Fruit fly (Drosophila melanogaster): ENCODE data around the gene Hpf1.

The Hpf1 gene

DNA sequence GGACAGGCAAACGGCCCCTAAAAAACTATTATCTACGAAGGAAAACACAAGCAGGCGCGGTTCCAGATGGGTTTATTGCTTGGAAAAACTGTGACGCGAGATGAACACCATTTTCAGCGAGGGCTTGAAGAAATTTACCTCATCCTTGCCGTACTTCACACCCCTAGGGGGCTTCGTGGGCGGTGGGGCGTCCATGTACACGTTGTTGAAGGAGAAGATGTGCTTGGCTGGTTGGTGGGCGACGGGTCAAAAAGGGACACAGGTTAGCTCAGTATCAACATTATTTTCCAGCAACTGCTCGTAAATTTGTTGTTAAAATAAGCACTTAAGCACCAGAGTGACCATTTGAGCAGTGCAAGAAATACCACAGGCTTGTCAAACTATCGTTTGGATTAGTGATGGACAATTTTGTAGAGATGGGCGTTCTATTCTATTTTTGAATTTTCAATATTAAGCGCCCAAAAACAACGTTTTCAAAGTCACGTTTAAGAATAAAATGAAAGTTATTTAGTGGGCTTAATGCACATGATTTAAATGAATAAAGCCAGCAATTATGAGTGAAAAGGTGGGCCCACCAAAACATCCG, 33.0 kb upstream of the Hpf1 start, which contains the start of gene Sec8 (continued):
- TF ChIP-seq ara (GFP tag; IDR thresholded peaks at IDR 0.05), result no peak
- TF ChIP-seq NfI (GFP tag; optimal IDR thresholded peaks at IDR 0.05), result peak; percentile 1
- TF ChIP-seq Bdp1 (GFP tag; optimal IDR thresholded peaks at IDR 0.05), result no peak
- peak in 1 of 2 experiments; percentile 43 for TF ChIP-seq chif (GFP tag; optimal IDR thresholded peaks at IDR 0.05)
- peak; percentile 50; the same call in 1 of the 2 replicates for TF ChIP-seq CG3847 (GFP tag; IDR thresholded peaks at IDR 0.05)
- TF ChIP-seq Doc3 (GFP tag; IDR thresholded peaks at IDR 0.05; ENCODE audit: partially characterized antibody), result peak; percentile 70
- peak; percentile 1 for TF ChIP-seq CG4424 (GFP tag; optimal IDR thresholded peaks at IDR 0.05)
- no peak for TF ChIP-seq cwo (GFP tag; optimal IDR thresholded peaks at IDR 0.05)
- peak; percentile 22 for TF ChIP-seq Fer3 (tag; optimal IDR thresholded peaks at IDR 0.05)
- no peak for TF ChIP-seq Nf-YB (GFP tag; optimal IDR thresholded peaks at IDR 0.05)
- TF ChIP-seq CG31388 (GFP tag; optimal IDR thresholded peaks at IDR 0.05), result no peak
- peak; percentile 68 for TF ChIP-seq slbo (GFP tag; IDR thresholded peaks at IDR 0.05)
- TF ChIP-seq CG12236 (GFP tag; optimal IDR thresholded peaks at IDR 0.05), result no peak
- no peak for TF ChIP-seq otp (GFP tag; IDR thresholded peaks at IDR 0.05)
- TF ChIP-seq stwl (tag; optimal IDR thresholded peaks at IDR 0.05), result peak; percentile 71
- no peak for TF ChIP-seq ERR (GFP tag; optimal IDR thresholded peaks at IDR 0.05)
- peak; percentile 77 for TF ChIP-seq mld (GFP tag; IDR thresholded peaks at IDR 0.05; ENCODE audit: partially characterized antibody)
- TF ChIP-seq CG17912 (GFP tag; optimal IDR thresholded peaks at IDR 0.05), result no peak
- TF ChIP-seq ato (GFP tag; IDR thresholded peaks at IDR 0.05; ENCODE audit: partially characterized antibody), result peak; percentile 71
- TF ChIP-seq CG11560 (tag; IDR thresholded peaks at IDR 0.05), result no peak
- no peak for TF ChIP-seq cg (GFP tag; optimal IDR thresholded peaks at IDR 0.05)
- no peak for TF ChIP-seq org-1 (GFP tag; optimal IDR thresholded peaks at IDR 0.05)
- TF ChIP-seq ttk (GFP tag; IDR thresholded peaks at IDR 0.05), result no peak
- no peak for TF ChIP-seq tio (GFP tag; optimal IDR thresholded peaks at IDR 0.05)
- TF ChIP-seq bowl (GFP tag; IDR thresholded peaks at IDR 0.05), result no peak
- no peak for TF ChIP-seq Optix (GFP tag; IDR thresholded peaks at IDR 0.05)
- TF ChIP-seq CG9817 (tag; optimal IDR thresholded peaks at IDR 0.05), result peak; percentile 30
- peak; percentile 52; the same call in 1 of the 3 replicates for TF ChIP-seq zen2 (GFP tag; IDR thresholded peaks at IDR 0.05; ENCODE audit: partially characterized antibody)
- TF ChIP-seq sna (GFP tag; IDR thresholded peaks at IDR 0.05; ENCODE audit: partially characterized antibody), result peak; percentile 80
- TF ChIP-seq wek (GFP tag; optimal IDR thresholded peaks at IDR 0.05), result no peak
- TF ChIP-seq en (GFP tag; optimal IDR thresholded peaks at IDR 0.05), result no peak
- TF ChIP-seq caup (GFP tag; optimal IDR thresholded peaks at IDR 0.05; ENCODE audit: severe bottlenecking), result no peak
- peak; percentile 33 for TF ChIP-seq CG17186 (GFP tag; optimal IDR thresholded peaks at IDR 0.05)
- no peak; the same call in 1 of the 2 replicates for TF ChIP-seq CG4404 (GFP tag; IDR thresholded peaks at IDR 0.05)
- no peak for TF ChIP-seq CG10565 (GFP tag; optimal IDR thresholded peaks at IDR 0.05)
- no peak for TF ChIP-seq CG6683 (GFP tag; optimal IDR thresholded peaks at IDR 0.05)
- TF ChIP-seq wor (GFP tag; IDR thresholded peaks at IDR 0.05), result no peak
- no peak for TF ChIP-seq so (GFP tag; IDR thresholded peaks at IDR 0.05)
- no peak for TF ChIP-seq CG1024 (GFP tag; IDR thresholded peaks at IDR 0.05)
- TF ChIP-seq CG4360 (GFP tag; IDR thresholded peaks at IDR 0.05), result 0 out of 2 replicates have a peak, but pooled peaks have one; percentile 5
- no peak for TF ChIP-seq Elba2 (GFP tag; optimal IDR thresholded peaks at IDR 0.05)
- no peak for TF ChIP-seq exex (tag; optimal IDR thresholded peaks at IDR 0.05)
- peak; percentile 92 for TF ChIP-seq gfzf (GFP tag; optimal IDR thresholded peaks at IDR 0.05)
- TF ChIP-seq CG14441 (GFP tag; IDR thresholded peaks at IDR 0.05), result no peak
- TF ChIP-seq CG12659 (GFP tag; optimal IDR thresholded peaks at IDR 0.05), result peak; percentile 56
- TF ChIP-seq CG5180 (GFP tag; optimal IDR thresholded peaks at IDR 0.05), result no peak
- no peak for TF ChIP-seq CG7839 (tag; optimal IDR thresholded peaks at IDR 0.05)
- no peak for TF ChIP-seq nau (GFP tag; optimal IDR thresholded peaks at IDR 0.05)
- peak; percentile 17 for TF ChIP-seq CG18764 (GFP tag; optimal IDR thresholded peaks at IDR 0.05)

All from whole organism, embryonic.